Worm (Caenorhabditis elegans) whole organism, L4/young adult: ENCODE measurements around the gene efk-1.

Source experiments
- W03F9.2 ChIP-seq: fragments of 150-350 bp; optimal IDR thresholded peaks from 2 replicates; lab custom pipeline; 2014; ENCODE audit warnings: missing biosample characterization, missing genetic modification characterization
- dao-5 ChIP-seq: sonication (generic microtip); optimal IDR thresholded peaks from 2 replicates; lab custom pipeline; 2016; ENCODE audit warnings: missing genotype, missing genetic modification characterization, moderate library complexity, missing compliant biosample characterization
- him-1 ChIP-seq: sonication (generic microtip); optimal IDR thresholded peaks from 2 replicates; lab custom pipeline; 2016; ENCODE audit warnings: missing genotype, missing genetic modification reagents, missing genetic modification characterization, missing compliant biosample characterization

DNA sequence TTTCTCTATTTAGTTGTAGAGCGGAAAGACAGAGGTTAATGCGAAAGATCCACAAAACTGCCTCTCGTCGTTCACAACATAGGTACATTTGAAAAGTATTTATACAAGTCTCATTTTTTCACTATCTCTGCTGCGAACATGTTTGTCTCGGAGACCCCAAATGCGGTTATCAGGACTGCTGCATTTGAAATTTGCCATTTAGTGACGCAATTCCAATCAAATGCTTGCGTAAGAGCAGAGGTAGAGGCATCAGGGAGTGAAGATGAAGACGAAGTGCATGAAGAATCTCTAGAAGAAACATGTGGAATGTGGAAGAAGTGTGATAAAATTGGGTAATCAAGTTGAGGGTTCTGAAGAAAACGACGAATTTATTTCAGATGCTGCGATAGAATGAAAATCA is 34.2 kb downstream of the efk-1 start:
- no peak for TF ChIP-seq W03F9.2 (tag; lab: Kevin White, UChicago)
- TF ChIP-seq him-1, result no peak
- no peak for TF ChIP-seq dao-5 (tag; lab: Kevin White, UChicago)
